Worm (Caenorhabditis elegans) whole organism, mixed stage, embryonic: ENCODE measurements around the gene clp-4.

Experiments used
- M03D4.4 ChIP-seq: sonication (generic microtip); optimal IDR thresholded peaks from 2 replicates; lab custom pipeline; 2017; ENCODE audit warnings: mild to moderate bottlenecking, missing genetic modification characterization, missing compliant biosample characterization
- bed-3 ChIP-seq: fragments of 200-800 bp; sonication (Bioruptor generic); optimal IDR thresholded peaks from 3 replicates; lab custom pipeline; 2018; ENCODE audit warnings: mild to moderate bottlenecking, missing genetic modification characterization, moderate library complexity, missing compliant biosample characterization
- blmp-1 ChIP-seq: fragments of 150-350 bp; optimal IDR thresholded peaks from 2 replicates; lab custom pipeline; 2014; ENCODE audit warnings: missing biosample characterization, missing genetic modification characterization
- ceh-39 ChIP-seq: fragments of 150-350 bp; optimal IDR thresholded peaks from 2 replicates; lab custom pipeline; 2014; ENCODE audit warnings: missing biosample characterization, missing genetic modification characterization
- ceh-43 ChIP-seq: fragments of 200-800 bp; sonication (Bioruptor generic); optimal IDR thresholded peaks from 2 replicates; lab custom pipeline; 2018; ENCODE audit warnings: mild to moderate bottlenecking, missing genetic modification characterization, moderate library complexity, missing compliant biosample characterization
- ceh-83 ChIP-seq: fragments of 200-800 bp; sonication (Bioruptor generic); optimal IDR thresholded peaks from 2 replicates; lab custom pipeline; 2018; ENCODE audit warnings: mild to moderate bottlenecking, missing genetic modification characterization, missing compliant biosample characterization
- ces-1 ChIP-seq: fragments of 150-350 bp; optimal IDR thresholded peaks from 2 replicates; lab custom pipeline; 2014; ENCODE audit warnings: missing biosample characterization, missing genetic modification reagents, missing genetic modification characterization
- cnd-1 ChIP-seq: fragments of 200-800 bp; sonication (Bioruptor generic); optimal IDR thresholded peaks from 2 replicates; lab custom pipeline; 2018; ENCODE audit warnings: mild to moderate bottlenecking, missing genetic modification characterization, missing compliant biosample characterization
- drap-1 ChIP-seq: fragments of 200-800 bp; sonication (Bioruptor generic); optimal IDR thresholded peaks from 3 replicates; lab custom pipeline; 2018; ENCODE audit warnings: mild to moderate bottlenecking, missing genetic modification characterization, missing compliant biosample characterization
- elt-1 ChIP-seq: sonication (generic microtip); optimal IDR thresholded peaks from 2 replicates; lab custom pipeline; 2017; ENCODE audit warnings: missing genetic modification characterization, mild to moderate bottlenecking, missing compliant biosample characterization, antibody characterized with exemption, moderate library complexity, borderline replicate concordance; ENCODE audit not compliant: insufficient read depth
- elt-3 ChIP-seq: fragments of 150-350 bp; optimal IDR thresholded peaks from 2 replicates; lab custom pipeline; 2014; ENCODE audit warnings: missing biosample characterization, missing genetic modification characterization
- flh-1 ChIP-seq: fragments of 200-800 bp; sonication (Bioruptor generic); optimal IDR thresholded peaks from 2 replicates; lab custom pipeline; 2018; ENCODE audit warnings: mild to moderate bottlenecking, missing genetic modification characterization, moderate library complexity, missing compliant biosample characterization
- ham-2 ChIP-seq: fragments of 200-800 bp; sonication (Bioruptor generic); optimal IDR thresholded peaks from 2 replicates; lab custom pipeline; 2018; ENCODE audit warnings: mild to moderate bottlenecking, missing genetic modification characterization, missing compliant biosample characterization
- hlh-1 ChIP-seq: fragments of 150-350 bp; optimal IDR thresholded peaks from 2 replicates; lab custom pipeline; 2014; ENCODE audit warnings: missing biosample characterization, missing genetic modification reagents, missing genetic modification characterization
- lin-13 ChIP-seq: fragments of 150-350 bp; optimal IDR thresholded peaks from 2 replicates; lab custom pipeline; 2014; ENCODE audit warnings: missing biosample characterization, missing genetic modification characterization
- lin-32 ChIP-seq: fragments of 200-800 bp; sonication (Bioruptor generic); optimal IDR thresholded peaks from 2 replicates; lab custom pipeline; 2018; ENCODE audit warnings: mild to moderate bottlenecking, missing genetic modification characterization, missing compliant biosample characterization
- lsy-2 ChIP-seq: fragments of 150-350 bp; optimal IDR thresholded peaks from 2 replicates; lab custom pipeline; 2014; ENCODE audit warnings: missing biosample characterization, missing genetic modification characterization
- mab-5 ChIP-seq: fragments of 150-350 bp; optimal IDR thresholded peaks from 2 replicates; lab custom pipeline; 2014; ENCODE audit warnings: missing biosample characterization, missing genetic modification characterization
- mep-1 ChIP-seq: fragments of 150-350 bp; optimal IDR thresholded peaks from 2 replicates; lab custom pipeline; 2017; ENCODE audit warnings: missing biosample characterization, missing genetic modification reagents, missing genetic modification characterization, inconsistent platforms
- mls-2 ChIP-seq: sonication (generic microtip); optimal IDR thresholded peaks from 2 replicates; lab custom pipeline; 2016; ENCODE audit warnings: mild to moderate bottlenecking, missing genetic modification characterization, moderate library complexity, missing compliant biosample characterization
- nhr-12 ChIP-seq: fragments of 150-350 bp; optimal IDR thresholded peaks from 2 replicates; lab custom pipeline; 2014; ENCODE audit warnings: missing biosample characterization, missing genetic modification characterization
- nhr-2 ChIP-seq: fragments of 150-350 bp; optimal IDR thresholded peaks from 2 replicates; lab custom pipeline; 2014; ENCODE audit warnings: missing biosample characterization, missing genetic modification characterization
- nhr-237 ChIP-seq: fragments of 150-350 bp; optimal IDR thresholded peaks from 2 replicates; lab custom pipeline; 2014; ENCODE audit warnings: missing biosample characterization, missing genetic modification characterization
- nhr-28 ChIP-seq: fragments of 150-350 bp; optimal IDR thresholded peaks from 2 replicates; lab custom pipeline; 2014; ENCODE audit warnings: missing biosample characterization, missing genetic modification characterization
- nhr-76 ChIP-seq: sonication (generic microtip); optimal IDR thresholded peaks from 2 replicates; lab custom pipeline; 2017; ENCODE audit warnings: missing biosample characterization, missing genetic modification characterization
- pha-4 ChIP-seq: fragments of 150-350 bp; optimal IDR thresholded peaks from 2 replicates; lab custom pipeline; 2018; ENCODE audit warnings: missing biosample characterization, missing genetic modification reagents, missing genetic modification characterization
- sem-2 ChIP-seq: fragments of 200-800 bp; sonication (Bioruptor generic); optimal IDR thresholded peaks from 2 replicates; lab custom pipeline; 2018; ENCODE audit warnings: mild to moderate bottlenecking, missing genetic modification characterization, missing compliant biosample characterization
- snpc-4 ChIP-seq: fragments of 150-350 bp; optimal IDR thresholded peaks from 2 replicates; lab custom pipeline; 2014; ENCODE audit warnings: missing biosample characterization, missing genetic modification characterization
- sptf-1 ChIP-seq: sonication (generic microtip); optimal IDR thresholded peaks from 2 replicates; lab custom pipeline; 2017; ENCODE audit warnings: mild to moderate bottlenecking, missing genetic modification characterization, moderate library complexity, missing compliant biosample characterization
- tbx-8 ChIP-seq: fragments of 200-800 bp; sonication (Bioruptor generic); optimal IDR thresholded peaks from 2 replicates; lab custom pipeline; 2018; ENCODE audit warnings: mild to moderate bottlenecking, missing genetic modification characterization, moderate library complexity, missing compliant biosample characterization
- unc-120 ChIP-seq: sonication (generic microtip); optimal IDR thresholded peaks from 2 replicates; lab custom pipeline; 2017; ENCODE audit warnings: missing genetic modification characterization, missing compliant biosample characterization; ENCODE audit not compliant: poor library complexity, severe bottlenecking
- unc-39 ChIP-seq: fragments of 150-350 bp; optimal IDR thresholded peaks from 2 replicates; lab custom pipeline; 2014; ENCODE audit warnings: missing biosample characterization, missing genetic modification characterization
- unc-62 ChIP-seq: fragments of 150-350 bp; optimal IDR thresholded peaks from 2 replicates; lab custom pipeline; 2014; ENCODE audit warnings: missing biosample characterization, missing genetic modification reagents, missing genetic modification characterization
- zip-8 ChIP-seq: fragments of 150-350 bp; optimal IDR thresholded peaks from 2 replicates; lab custom pipeline; 2014; ENCODE audit warnings: missing biosample characterization, missing genetic modification characterization
- ztf-11 ChIP-seq: fragments of 150-350 bp; optimal IDR thresholded peaks from 2 replicates; lab custom pipeline; 2014; ENCODE audit warnings: missing biosample characterization, missing genetic modification characterization

The clp-4 gene

DNA sequence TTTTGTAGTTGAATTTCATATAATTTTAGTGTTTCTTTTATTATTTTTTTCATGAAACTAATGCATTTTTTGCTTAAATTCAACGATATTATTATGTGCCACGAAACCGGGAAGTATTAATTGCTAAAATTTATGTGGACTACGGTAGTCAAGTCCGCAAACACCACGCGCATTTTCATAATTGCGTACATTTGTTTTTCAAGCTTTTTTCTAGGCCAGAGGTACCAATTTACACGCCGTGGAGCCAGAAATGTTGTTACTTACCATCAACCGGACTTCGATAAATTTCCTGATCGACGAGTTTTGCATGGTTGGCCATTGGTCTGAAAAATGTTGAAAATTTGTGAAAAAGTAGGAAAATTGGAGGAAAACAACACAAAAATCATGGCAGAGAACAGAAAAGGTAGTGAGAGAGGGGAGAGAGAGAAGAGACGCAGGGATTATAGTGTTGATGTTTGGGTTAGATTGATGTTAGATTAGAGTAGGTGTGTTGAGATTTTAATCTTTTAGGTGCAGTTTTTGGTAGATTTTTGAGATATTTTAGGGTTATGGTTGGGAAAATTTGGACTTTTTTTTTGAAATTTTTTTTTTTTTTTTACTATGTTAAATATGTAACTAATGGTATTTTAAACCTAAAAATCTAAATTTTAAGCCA lies at the start of gene clp-4:
clp-4 (minus strand) TSS at position 323 of the 655 bp plus-strand sequence.
- TF ChIP-seq mep-1 (tag; lab: Kevin White, UChicago): no peak
- no peak for TF ChIP-seq unc-39
- TF ChIP-seq nhr-76 (tag; lab: Kevin White, UChicago): no peak
- TF ChIP-seq cnd-1 (tag; lab: Kevin White, UChicago): no peak
- no peak for TF ChIP-seq ztf-11 (tag; lab: Kevin White, UChicago)
- no peak for TF ChIP-seq lin-32
- no peak for TF ChIP-seq ces-1 (GFP tag; lab: Kevin White, UChicago)
- TF ChIP-seq elt-1 (tag; lab: Kevin White, UChicago): peak; percentile 85
- peak; percentile 19 for TF ChIP-seq lsy-2 (tag; lab: Kevin White, UChicago)
- TF ChIP-seq ceh-43 (GFP tag; lab: Kevin White, UChicago): no peak
- no peak for TF ChIP-seq nhr-237 (tag; lab: Kevin White, UChicago)
- no peak for TF ChIP-seq blmp-1
- no peak for TF ChIP-seq ham-2 (GFP tag; lab: Kevin White, UChicago)
- no peak for TF ChIP-seq pha-4 (tag; lab: Kevin White, UChicago)
- no peak for TF ChIP-seq sptf-1 (tag; lab: Kevin White, UChicago)

DNA sequence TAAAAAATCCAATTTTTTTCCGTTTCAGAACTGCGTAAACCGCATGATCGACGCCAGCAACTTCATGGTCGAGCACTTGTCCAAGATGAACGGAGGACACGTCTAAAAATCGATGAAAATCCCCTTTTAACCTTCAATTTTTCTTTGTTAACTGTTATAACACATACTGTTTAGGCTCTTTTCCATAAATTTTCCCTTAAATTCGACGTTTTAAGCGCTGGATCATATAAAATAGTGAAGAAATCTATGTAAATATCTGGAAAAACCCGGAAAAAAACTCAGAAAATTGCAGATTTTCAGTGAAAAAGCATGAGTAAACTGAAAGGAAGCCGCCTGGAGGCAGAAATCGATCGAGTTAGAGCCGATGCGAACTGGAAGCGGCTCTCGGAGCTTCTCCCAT lies 42.0 kb upstream of the clp-4 start, which contains the start of gene ttc-7:
ttc-7 (plus strand) TSS at position 301 of the 400 bp plus-strand sequence.
- no peak for TF ChIP-seq ceh-83
- no peak for TF ChIP-seq M03D4.4 (tag; lab: Kevin White, UChicago)
- TF ChIP-seq unc-120 (tag; lab: Kevin White, UChicago): no peak
- TF ChIP-seq tbx-8 (GFP tag; lab: Kevin White, UChicago): no peak
- TF ChIP-seq sem-2 (GFP tag; lab: Kevin White, UChicago): no peak
- no peak for TF ChIP-seq pha-4 (tag; lab: Kevin White, UChicago)
- no peak for TF ChIP-seq drap-1 (GFP tag; lab: Kevin White, UChicago)
- TF ChIP-seq nhr-28: no peak
- no peak for TF ChIP-seq mls-2
- TF ChIP-seq hlh-1 (tag; lab: Kevin White, UChicago): no peak
- no peak for TF ChIP-seq sptf-1 (tag; lab: Kevin White, UChicago)
- TF ChIP-seq nhr-2 (tag; lab: Kevin White, UChicago): no peak
- no peak for TF ChIP-seq nhr-12 (tag; lab: Kevin White, UChicago)
- no peak for TF ChIP-seq elt-3 (tag; lab: Kevin White, UChicago)
- TF ChIP-seq ztf-11 (tag; lab: Kevin White, UChicago): no peak
- TF ChIP-seq ces-1 (GFP tag; lab: Kevin White, UChicago): no peak
- TF ChIP-seq blmp-1: no peak
- TF ChIP-seq ceh-43 (GFP tag; lab: Kevin White, UChicago): no peak
- TF ChIP-seq, all 35 proteins: peak for 0

DNA sequence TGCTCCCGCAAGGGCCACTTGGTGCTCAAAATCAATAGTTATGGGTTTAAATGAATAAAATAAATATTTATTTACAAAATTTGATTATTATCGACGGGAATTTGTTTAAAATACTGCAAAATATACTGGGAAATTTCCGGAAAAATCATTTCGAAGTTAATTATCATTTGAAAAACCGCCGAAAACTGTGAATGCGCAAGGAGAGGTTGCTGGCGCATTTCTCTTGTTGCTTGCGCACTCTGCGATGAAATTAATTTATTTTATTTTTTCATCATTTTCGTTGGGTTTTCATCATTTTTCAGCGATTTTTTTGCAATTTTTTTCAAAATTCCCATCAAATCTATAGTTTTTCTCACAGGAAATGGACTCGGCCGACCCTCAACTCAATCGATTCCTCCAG lies 41.4 kb upstream of the clp-4 start, which contains the start of gene ddp-1:
ddp-1 (plus strand) TSS at position 357 of the 400 bp plus-strand sequence.
- no peak for TF ChIP-seq elt-1 (tag; lab: Kevin White, UChicago)
- peak; percentile 70 for TF ChIP-seq nhr-237 (tag; lab: Kevin White, UChicago)
- peak; percentile 25 for TF ChIP-seq hlh-1 (tag; lab: Kevin White, UChicago)
- TF ChIP-seq flh-1: peak; percentile 54
- TF ChIP-seq nhr-2 (tag; lab: Kevin White, UChicago): peak; percentile 2
- TF ChIP-seq lin-32: peak; percentile 59
- peak; percentile 83 for TF ChIP-seq ceh-83
- TF ChIP-seq tbx-8 (GFP tag; lab: Kevin White, UChicago): peak; percentile 52
- TF ChIP-seq drap-1 (GFP tag; lab: Kevin White, UChicago): peak; percentile 83
- TF ChIP-seq unc-120 (tag; lab: Kevin White, UChicago): peak; percentile 67
- TF ChIP-seq ham-2 (GFP tag; lab: Kevin White, UChicago): peak; percentile 30
- TF ChIP-seq bed-3 (GFP tag; lab: Kevin White, UChicago): peak; percentile 71
- TF ChIP-seq mls-2: peak; percentile 89
- peak; percentile 6 for TF ChIP-seq unc-62 (GFP tag; lab: Kevin White, UChicago)
- TF ChIP-seq lin-13: peak; percentile 99
- peak; percentile 83 for TF ChIP-seq pha-4 (tag; lab: Kevin White, UChicago)
- TF ChIP-seq nhr-12 (tag; lab: Kevin White, UChicago): no peak
- TF ChIP-seq cnd-1 (tag; lab: Kevin White, UChicago): peak; percentile 87
- no peak for TF ChIP-seq unc-39
- peak; percentile 85 for TF ChIP-seq ceh-43 (GFP tag; lab: Kevin White, UChicago)
- TF ChIP-seq zip-8: no peak
- TF ChIP-seq nhr-76 (tag; lab: Kevin White, UChicago): no peak
- TF ChIP-seq ceh-39: peak; percentile 73
- TF ChIP-seq nhr-28: no peak
- TF ChIP-seq sem-2 (GFP tag; lab: Kevin White, UChicago): peak; percentile 21
- TF ChIP-seq ces-1 (GFP tag; lab: Kevin White, UChicago): peak; percentile 88
- peak; percentile 95 for TF ChIP-seq sptf-1 (tag; lab: Kevin White, UChicago)
- TF ChIP-seq lsy-2 (tag; lab: Kevin White, UChicago): peak; percentile 84
- peak; percentile 97 for TF ChIP-seq mep-1 (tag; lab: Kevin White, UChicago)
- peak; percentile 86 for TF ChIP-seq M03D4.4 (tag; lab: Kevin White, UChicago)
- TF ChIP-seq elt-3 (tag; lab: Kevin White, UChicago): no peak
- TF ChIP-seq mab-5: peak; percentile 16
- TF ChIP-seq blmp-1: no peak
- no peak for TF ChIP-seq snpc-4 (tag; lab: Kevin White, UChicago)
- peak; percentile 47 for TF ChIP-seq ztf-11 (tag; lab: Kevin White, UChicago)
